Fruit fly (Drosophila melanogaster): Measurements from ENCODE around the gene Chrac-16.
A peak's percentile ranks its signal among the peaks of the same experiment; 100 is the strongest.

Gene Chrac-16

DNA sequence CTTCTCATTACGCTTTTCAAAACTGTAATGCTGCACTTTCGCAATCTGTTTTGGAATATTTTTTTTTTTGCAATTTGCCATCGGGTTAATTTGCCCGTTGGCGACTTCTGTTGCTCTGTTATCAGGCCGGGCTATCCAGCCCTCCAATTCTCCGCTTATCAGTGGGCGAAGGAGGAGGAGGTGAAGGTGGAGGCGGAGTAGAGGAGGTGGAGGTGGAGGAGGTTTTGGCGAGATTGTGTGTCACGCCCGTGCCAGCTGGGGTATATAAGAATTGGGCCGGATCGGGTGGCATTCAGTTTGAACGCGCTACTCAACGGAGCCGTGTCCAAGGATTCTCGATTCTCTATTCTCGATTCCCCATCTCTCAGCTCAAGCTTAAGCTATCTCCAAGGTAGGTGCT lies 3.6 kb downstream of the Chrac-16 start:
- TF ChIP-seq CG8478 (optimal IDR thresholded peaks at IDR 0.05) (no peak), CTCF (optimal IDR thresholded peaks at IDR 0.05) (no peak)

DNA sequence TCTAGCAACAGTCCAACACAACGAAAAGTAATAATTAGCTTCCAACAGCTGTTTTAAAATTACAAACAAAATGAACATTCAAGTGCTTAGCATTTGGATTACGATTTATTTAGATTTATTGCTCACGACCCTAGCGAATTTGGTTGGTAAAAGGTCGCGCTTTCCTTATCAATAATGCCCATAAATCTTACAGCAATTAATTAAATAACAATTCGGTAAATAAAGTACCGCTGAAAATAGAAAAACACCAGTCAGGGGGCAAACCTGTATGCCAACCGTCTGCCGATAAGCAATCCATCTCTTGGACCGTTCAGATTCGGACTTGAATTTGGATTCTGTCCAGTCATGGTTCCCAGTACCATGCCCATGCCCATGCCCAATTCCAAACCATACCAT lies 4.7 kb downstream of the Chrac-16 start:
- TF ChIP-seq CTCF (optimal IDR thresholded peaks at IDR 0.05) = no peak
- no peak for TF ChIP-seq CG8478 (optimal IDR thresholded peaks at IDR 0.05)

DNA sequence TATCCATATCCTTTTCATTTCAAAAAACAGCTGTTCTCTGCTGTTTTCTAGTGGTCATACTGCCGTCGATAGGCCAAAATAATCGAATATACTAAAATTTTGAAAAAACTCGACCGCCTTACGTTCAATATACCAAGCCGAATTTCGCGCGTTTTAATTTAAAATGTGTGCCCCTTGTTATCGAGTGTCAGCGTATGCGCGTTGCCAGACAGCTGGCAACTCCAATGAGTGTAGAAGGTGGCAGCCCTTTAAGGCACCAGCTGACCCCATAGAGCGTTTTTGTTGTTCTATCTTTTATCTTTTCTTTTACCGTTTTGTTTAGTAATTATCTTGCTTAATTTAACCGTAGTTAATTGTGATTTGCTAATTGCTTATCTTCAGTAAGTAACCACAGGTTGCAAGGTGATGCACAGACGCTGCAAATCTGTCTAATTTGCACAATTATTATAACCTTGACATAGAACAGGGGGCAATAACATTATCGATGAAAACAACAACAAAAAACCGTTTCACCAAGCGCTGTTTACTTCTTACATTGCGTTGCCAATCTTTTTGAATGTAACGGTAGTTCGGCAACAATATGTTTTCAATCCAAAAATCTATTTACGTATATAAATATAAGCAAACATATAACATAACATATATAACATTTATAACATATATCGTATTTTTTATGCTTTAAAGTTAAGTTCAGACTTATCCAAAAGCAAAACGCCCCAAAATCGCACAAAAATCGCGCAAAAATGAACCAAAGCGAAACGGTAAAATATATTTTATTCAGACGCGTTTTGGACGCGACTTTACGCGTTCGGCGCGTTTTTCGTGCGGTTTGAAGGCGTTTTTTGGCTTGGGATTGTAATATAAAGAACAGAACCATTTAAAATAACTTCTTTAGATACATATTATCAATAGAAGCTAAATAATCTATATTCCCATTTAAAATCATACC lies 5.3 kb downstream of the Chrac-16 start, which contains the start of the genes CG1492 and regucalcin:
TSS of gene CG1492 (minus strand) at position 63 of the 949 bp plus-strand sequence.
TSS of gene regucalcin (plus strand) at position 229 of the 949 bp plus-strand sequence.
- peak; percentile 50 to 54 for TF ChIP-seq CTCF (optimal IDR thresholded peaks at IDR 0.05)
- no peak for TF ChIP-seq CG8478 (optimal IDR thresholded peaks at IDR 0.05)

DNA sequence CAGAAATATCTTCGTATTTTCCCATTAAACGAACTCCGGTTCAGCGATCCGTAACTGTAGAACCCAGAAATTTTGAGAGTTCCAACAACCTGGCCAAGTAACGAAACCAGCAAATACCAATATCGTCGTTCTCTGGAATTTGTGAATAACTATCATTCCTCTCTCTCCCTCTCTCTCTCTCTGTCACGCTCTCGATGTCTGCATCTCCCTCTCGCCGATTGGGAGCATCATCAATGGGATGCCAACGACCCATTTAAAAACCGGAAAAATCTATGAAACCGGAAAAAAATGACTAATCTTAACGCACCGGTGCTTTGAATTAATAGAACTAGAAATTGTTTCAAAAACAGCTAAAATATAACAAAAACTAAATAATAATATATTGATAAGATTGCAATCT lies 10.2 kb downstream of the Chrac-16 start:
- TF ChIP-seq CG8478 (optimal IDR thresholded peaks at IDR 0.05) = no peak
- TF ChIP-seq CTCF (optimal IDR thresholded peaks at IDR 0.05) = no peak

DNA sequence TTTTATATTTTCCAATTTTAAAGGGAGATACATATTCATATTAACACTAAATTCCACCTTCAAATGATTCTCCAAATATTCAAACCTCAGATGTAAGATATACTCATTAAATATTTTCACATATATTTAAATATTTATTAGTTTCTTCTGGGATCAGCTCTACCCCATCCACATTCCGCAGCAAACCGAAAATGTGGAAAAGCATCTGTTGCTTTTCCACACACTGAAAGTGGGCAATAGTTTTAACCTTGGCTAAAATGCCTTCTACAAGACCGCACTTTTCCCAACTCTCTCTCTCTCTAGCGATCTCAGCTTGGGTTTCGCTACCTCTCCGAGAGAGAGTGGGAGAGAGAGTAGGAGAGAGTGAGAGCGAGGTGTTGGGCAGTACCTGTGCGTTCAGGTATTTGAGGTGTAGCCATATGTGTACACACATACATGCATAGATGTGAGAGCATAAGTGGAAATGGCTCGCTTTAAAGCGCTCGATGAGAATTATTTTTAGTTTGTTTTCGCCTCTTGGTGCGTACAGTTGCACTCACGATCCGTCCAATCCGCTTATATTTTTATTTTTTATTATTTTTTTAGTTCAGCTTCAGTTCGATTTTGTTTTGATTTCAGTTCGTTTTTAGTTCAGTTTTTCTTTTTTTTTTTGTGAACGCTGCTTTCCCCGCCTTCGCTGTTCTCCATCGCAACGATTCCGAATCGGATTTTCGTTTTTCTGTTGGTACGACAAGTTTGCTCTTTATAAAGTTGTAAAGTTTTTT lies 10.9 kb downstream of the Chrac-16 start, which contains the start of gene CG1806:
TSS of gene CG1806 (plus strand) at position 499 of the 764 bp plus-strand sequence.
- TF ChIP-seq CG8478 (optimal IDR thresholded peaks at IDR 0.05) = no peak
- no peak for TF ChIP-seq CTCF (optimal IDR thresholded peaks at IDR 0.05)

DNA sequence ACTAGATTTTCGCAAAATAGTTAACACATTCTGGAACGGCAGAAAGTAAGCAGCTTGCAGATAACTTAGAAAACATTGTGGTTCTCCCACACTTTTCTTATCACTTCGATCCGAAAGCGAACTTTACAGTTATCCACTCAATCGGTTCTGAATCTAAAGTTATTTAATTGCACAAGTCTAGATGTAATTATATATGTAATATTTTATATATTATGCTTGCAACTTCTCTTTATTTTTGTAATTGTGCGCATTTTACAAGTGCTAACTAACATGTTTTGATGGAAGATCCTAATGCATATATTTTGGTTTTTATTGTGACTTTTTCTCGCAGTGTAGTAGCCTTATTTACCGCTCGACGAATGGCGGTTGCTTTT lies 13.4 kb downstream of the Chrac-16 start:
- TF ChIP-seq CTCF (optimal IDR thresholded peaks at IDR 0.05) (no peak), CG8478 (optimal IDR thresholded peaks at IDR 0.05) (no peak)

DNA sequence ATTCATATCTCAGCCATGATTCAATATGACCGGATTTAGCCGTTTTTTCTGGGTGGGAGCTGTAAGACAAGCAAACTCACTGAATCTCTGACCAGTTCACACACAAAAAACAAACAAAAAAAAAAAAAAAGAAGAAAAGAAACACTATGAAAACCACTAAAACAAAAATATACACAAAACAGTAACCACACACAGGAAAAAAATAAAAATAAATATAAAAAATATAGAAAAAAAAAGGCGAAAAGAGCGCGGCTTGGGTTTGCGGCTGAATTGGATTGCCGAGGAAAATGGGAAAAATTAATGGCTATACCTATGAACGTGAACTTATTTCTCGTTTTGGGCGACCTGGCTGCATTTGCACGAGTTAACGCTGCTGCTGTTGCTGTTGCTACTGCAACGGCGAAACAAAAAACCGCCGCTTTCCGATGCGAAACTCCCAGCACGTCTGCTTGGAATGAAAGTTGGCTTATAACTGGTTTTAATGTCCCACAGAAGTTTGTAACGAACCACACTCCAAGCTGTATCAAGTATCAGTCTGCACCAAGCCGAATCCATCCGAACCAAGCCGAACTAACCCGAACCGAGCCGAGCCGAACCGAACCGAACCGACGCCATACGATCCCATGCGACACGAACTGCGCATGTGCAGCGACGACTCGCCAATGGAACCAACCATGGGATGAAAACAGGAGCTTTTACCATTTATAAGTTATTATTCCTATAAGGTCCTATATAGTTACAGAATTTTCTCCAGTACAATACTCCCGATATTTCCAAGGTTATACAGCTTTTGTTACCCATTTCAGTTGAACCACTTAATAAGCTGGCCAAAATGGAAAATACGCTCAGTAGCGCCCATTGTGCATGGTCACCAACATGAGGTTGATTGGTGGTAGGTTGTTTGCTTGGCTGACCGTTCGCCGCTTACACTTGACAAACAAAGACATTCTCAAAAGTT lies 14.0 kb downstream of the Chrac-16 start, which contains the start of gene fw:
TSS of gene fw (minus strand) at position 478 of the 958 bp plus-strand sequence.
- no peak for TF ChIP-seq CG8478 (optimal IDR thresholded peaks at IDR 0.05)
- TF ChIP-seq CTCF (optimal IDR thresholded peaks at IDR 0.05) = no peak

DNA sequence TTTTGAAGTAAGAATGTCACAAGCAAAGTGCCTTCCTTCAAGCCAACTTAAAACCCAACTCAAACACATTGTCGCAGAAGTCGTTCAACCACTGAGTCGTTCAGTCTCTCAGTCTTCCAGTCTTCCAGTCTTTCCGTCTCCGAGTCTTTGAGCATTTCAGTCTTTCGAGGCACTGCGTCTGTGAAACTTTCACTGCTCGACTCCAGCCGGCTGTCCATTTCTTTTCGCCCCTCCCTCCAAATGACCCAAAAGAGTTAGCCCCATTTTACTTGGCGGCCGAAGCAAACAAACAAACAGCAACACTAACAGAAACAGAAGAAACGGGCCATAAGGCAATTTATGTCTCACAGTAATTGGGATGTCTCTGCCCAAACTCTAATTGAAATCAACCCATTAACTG lies 16.8 kb downstream of the Chrac-16 start:
- no peak for TF ChIP-seq CTCF (optimal IDR thresholded peaks at IDR 0.05)
- no peak for TF ChIP-seq CG8478 (optimal IDR thresholded peaks at IDR 0.05)

DNA sequence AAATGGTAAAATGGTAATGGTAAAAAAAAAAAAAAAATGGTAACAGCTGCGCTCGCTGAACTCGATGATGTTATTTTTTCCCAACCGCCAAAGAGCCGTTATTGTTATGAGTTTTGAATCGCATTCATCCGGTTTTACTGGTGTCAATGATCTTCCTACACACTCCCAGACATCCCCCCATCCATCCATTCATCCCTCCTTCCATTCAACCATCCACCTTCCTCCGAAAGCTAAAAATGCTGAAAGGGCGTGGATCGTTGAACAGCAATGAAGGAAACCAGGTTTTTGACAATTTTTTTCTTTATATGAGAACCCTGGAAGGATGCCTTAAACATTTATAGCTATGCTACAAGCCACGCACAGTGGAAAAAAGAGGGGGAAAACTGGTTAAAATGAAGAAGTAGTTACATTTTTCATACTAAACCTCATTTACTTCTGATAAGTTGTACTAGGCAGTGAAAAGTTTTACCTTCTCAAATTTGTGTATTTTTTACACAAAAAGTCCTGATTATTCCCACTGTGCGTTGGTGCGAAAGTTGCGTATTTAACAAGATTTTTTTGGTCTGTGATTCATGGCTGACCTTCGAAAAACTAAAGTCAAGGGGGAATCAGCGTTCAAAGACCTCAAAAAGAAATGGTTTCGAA lies 17.7 kb downstream of the Chrac-16 start:
- TF ChIP-seq CTCF (optimal IDR thresholded peaks at IDR 0.05) (no peak), CG8478 (optimal IDR thresholded peaks at IDR 0.05) (no peak)

DNA sequence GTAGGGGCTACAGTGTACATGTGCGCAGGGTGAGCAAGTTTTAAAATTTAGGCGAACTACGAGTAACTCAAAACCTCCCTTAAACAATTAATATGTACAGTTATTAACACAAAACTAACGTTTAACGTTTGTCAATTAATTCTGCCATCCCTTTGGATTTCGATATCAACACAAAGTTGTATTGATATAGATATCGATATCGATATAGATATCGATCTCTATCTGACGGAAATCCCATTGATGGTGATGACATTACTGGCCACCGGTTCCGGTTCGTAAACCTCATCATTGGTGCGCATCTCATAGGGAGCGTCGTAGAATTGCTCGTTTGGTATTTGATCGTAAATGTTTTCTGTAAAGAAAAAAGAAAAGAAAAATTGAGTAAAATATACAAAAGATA lies 24.5 kb downstream of the Chrac-16 start:
- no peak for TF ChIP-seq CG8478 (optimal IDR thresholded peaks at IDR 0.05)
- no peak for TF ChIP-seq CTCF (optimal IDR thresholded peaks at IDR 0.05)

DNA sequence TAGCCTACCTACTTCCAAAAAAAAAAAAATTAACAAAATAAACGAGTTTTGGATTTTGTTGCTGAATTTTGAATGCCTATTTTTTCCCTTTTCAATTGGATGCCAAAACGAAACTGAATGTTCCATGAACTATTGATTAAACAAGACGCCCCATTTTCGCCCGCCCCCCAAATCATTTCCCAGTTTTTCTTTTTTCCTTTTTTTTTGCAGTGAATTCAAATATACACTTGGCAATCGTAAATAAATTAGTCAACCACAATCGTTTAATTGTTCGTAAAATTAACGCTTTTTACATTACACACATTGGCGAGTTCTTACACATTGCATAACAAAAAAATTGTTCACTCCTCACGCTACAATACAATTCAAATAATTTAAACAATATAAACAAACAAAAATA lies 25.1 kb downstream of the Chrac-16 start, which contains the start of gene CG18130:
TSS of gene CG18130 (minus strand) at position 101 of the 400 bp plus-strand sequence.
- TF ChIP-seq CG8478 (optimal IDR thresholded peaks at IDR 0.05) = no peak
- TF ChIP-seq CTCF (optimal IDR thresholded peaks at IDR 0.05) = no peak

DNA sequence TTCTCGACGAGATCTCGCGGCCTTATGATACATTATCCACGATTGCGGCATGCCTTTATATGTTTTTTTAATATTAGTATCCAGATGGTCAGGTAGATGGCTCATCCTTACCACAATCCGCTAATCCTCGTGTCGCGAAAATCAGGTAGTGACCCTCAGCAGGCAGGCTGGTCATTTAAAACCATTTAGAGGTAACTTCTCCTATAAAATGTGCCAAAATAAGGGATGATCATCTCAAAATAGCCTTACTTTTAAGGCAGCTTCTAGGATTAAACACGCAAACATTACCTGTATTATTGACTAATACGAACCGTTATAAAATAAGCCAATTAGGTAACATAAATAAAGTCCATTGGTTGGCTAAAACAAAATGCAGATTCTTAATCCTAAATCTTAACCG lies 28.8 kb downstream of the Chrac-16 start, which contains the start of gene tsg:
TSS of gene tsg (minus strand) at position 37 of the 400 bp plus-strand sequence.
- TF ChIP-seq CTCF (optimal IDR thresholded peaks at IDR 0.05) = no peak
- no peak for TF ChIP-seq CG8478 (optimal IDR thresholded peaks at IDR 0.05)

DNA sequence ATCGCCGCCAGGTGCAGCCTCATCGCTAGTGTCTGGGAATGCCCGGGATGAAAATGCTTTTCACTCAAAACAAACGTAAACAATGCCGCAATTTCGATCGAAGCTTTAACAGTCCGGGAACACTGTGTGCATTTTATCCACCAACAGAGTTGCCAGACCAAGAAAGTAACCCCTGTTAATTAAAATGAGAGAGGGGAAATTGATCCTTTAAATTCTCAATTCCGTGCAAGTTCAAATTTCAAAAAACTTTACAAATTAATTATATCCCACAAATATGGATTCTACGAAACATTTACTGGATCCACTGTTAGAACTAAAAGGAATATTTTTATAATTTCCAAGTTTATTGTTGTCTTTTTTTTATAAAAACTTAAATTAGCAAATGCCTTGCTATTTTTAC lies 30.1 kb downstream of the Chrac-16 start, which contains the start of gene gd:
TSS of gene gd (minus strand) at position 101 of the 400 bp plus-strand sequence.
- no peak for TF ChIP-seq CG8478 (optimal IDR thresholded peaks at IDR 0.05)
- TF ChIP-seq CTCF (optimal IDR thresholded peaks at IDR 0.05) = no peak

DNA sequence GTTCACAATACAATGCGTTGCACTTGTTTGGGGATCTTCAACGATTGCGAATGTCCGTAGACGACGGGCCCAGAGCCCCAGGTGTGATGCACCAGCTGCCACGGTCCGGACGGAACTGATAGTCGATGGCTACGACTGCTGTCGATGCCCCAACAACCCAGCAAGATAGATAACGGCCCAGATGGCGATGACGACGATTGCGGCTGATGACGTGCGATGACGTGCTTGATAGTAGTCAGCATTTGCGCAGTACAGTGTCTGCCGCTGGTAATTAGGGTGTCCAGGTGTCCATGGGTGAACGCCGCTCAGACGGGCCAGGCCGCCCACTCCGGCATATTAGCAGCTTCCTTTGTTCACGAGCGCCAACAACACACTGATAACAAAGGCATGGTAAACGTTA lies 32.8 kb downstream of the Chrac-16 start, which contains the start of gene cac:
TSS of gene cac (minus strand) at position 101 of the 400 bp plus-strand sequence.
- TF ChIP-seq CG8478 (optimal IDR thresholded peaks at IDR 0.05) (no peak), CTCF (optimal IDR thresholded peaks at IDR 0.05) (no peak)

All from S2 (cell line).